Fruit fly (Drosophila melanogaster) whole organism, prepupa: ENCODE results near the gene EMC10.

Experiments used
- CG10669 ChIP-seq: fragments of 200-800 bp; sonication (Bioruptor generic); optimal IDR thresholded peaks from 3 replicates; lab custom pipeline; 2018; ENCODE audit warnings: missing biosample characterization, mild to moderate bottlenecking, missing genetic modification characterization, moderate library complexity
- CG11294 ChIP-seq: fragments of 200-800 bp; sonication (Bioruptor generic); IDR thresholded peaks from 2 replicates; pipeline ENCODE4 v1.3.6; 2022; ENCODE audit warnings: missing biosample characterization, missing genetic modification characterization
- CG11762 ChIP-seq: fragments of 200-800 bp; sonication (Bioruptor generic); optimal IDR thresholded peaks from 3 replicates; lab custom pipeline; 2016; ENCODE audit warnings: missing biosample characterization, missing genetic modification characterization; ENCODE audit not compliant: insufficient read depth
- CG11902 ChIP-seq: fragments of 200-800 bp; sonication (Bioruptor generic); optimal IDR thresholded peaks from 3 replicates; lab custom pipeline; 2016; ENCODE audit warnings: missing biosample characterization, missing genetic modification characterization
- CG15336 ChIP-seq: fragments of 200-800 bp; sonication (Bioruptor generic); IDR thresholded peaks from 2 replicates; pipeline ENCODE4 v1.3.6; 2022; ENCODE audit warnings: missing biosample characterization, missing genetic modification characterization
- CG1621 ChIP-seq: fragments of 200-800 bp; sonication (Bioruptor generic); optimal IDR thresholded peaks from 3 replicates; lab custom pipeline; 2018; ENCODE audit warnings: missing biosample characterization, mild to moderate bottlenecking, missing genetic modification characterization
- CG16779 ChIP-seq: fragments of 200-800 bp; sonication (Bioruptor generic); optimal IDR thresholded peaks from 3 replicates; lab custom pipeline; 2017; ENCODE audit warnings: missing biosample characterization, mild to moderate bottlenecking, missing genetic modification characterization
- CG3032 ChIP-seq: fragments of 200-800 bp; optimal IDR thresholded peaks from 2 replicates; lab custom pipeline; 2019; ENCODE audit warnings: missing biosample characterization, mild to moderate bottlenecking, missing genetic modification characterization, moderate library complexity
- CG31627 ChIP-seq: fragments of 200-800 bp; sonication (Bioruptor generic); optimal IDR thresholded peaks from 3 replicates; lab custom pipeline; 2016; ENCODE audit warnings: missing biosample characterization, missing genetic modification characterization
- CG32006 ChIP-seq: fragments of 200-800 bp; sonication (Bioruptor generic); optimal IDR thresholded peaks from 3 replicates; lab custom pipeline; 2017; ENCODE audit warnings: missing biosample characterization, mild to moderate bottlenecking, missing genetic modification characterization
- CG34406 ChIP-seq: fragments of 200-800 bp; sonication (Bioruptor generic); optimal IDR thresholded peaks from 3 replicates; lab custom pipeline; 2016; ENCODE audit warnings: missing biosample characterization, missing genetic modification characterization
- CG3919 ChIP-seq: fragments of 200-800 bp; sonication (Bioruptor generic); optimal IDR thresholded peaks from 3 replicates; lab custom pipeline; 2016; ENCODE audit warnings: missing biosample characterization, missing genetic modification characterization
- CG4318 ChIP-seq: fragments of 200-800 bp; sonication (Bioruptor generic); optimal IDR thresholded peaks from 3 replicates; lab custom pipeline; 2017; ENCODE audit warnings: missing biosample characterization, mild to moderate bottlenecking, missing genetic modification characterization
- CG6792 ChIP-seq: fragments of 200-800 bp; sonication (Bioruptor generic); optimal IDR thresholded peaks from 3 replicates; lab custom pipeline; 2016; ENCODE audit warnings: missing biosample characterization, missing genetic modification characterization
- CG6808 ChIP-seq: fragments of 200-800 bp; sonication (Bioruptor generic); optimal IDR thresholded peaks from 3 replicates; lab custom pipeline; 2017; ENCODE audit warnings: missing biosample characterization, missing genetic modification characterization, mild to moderate bottlenecking, moderate library complexity, missing genetic modification reagents
- CG6854 ChIP-seq: fragments of 200-800 bp; sonication (Bioruptor generic); optimal IDR thresholded peaks from 2 replicates; lab custom pipeline; 2017; ENCODE audit warnings: missing biosample characterization, mild to moderate bottlenecking, missing genetic modification characterization
- CG7368 ChIP-seq: fragments of 200-800 bp; sonication (Bioruptor generic); optimal IDR thresholded peaks from 3 replicates; lab custom pipeline; 2016; ENCODE audit warnings: missing biosample characterization, missing genetic modification characterization
- CG8119 ChIP-seq: fragments of 200-800 bp; sonication (Bioruptor generic); IDR thresholded peaks from 3 replicates; pipeline ENCODE4 v1.3.6; 2022; ENCODE audit warnings: missing biosample characterization, missing genetic modification characterization
- CG8632 ChIP-seq: fragments of 200-800 bp; sonication (Bioruptor generic); optimal IDR thresholded peaks from 3 replicates; lab custom pipeline; 2016; ENCODE audit warnings: missing biosample characterization, missing genetic modification characterization
- CG9139 ChIP-seq: fragments of 200-800 bp; sonication (Bioruptor generic); optimal IDR thresholded peaks from 3 replicates; lab custom pipeline; 2017; ENCODE audit warnings: missing biosample characterization, mild to moderate bottlenecking, missing genetic modification characterization
- Eip93F ChIP-seq: fragments of 200-800 bp; sonication (Bioruptor generic); optimal IDR thresholded peaks from 2 replicates; lab custom pipeline; 2016; ENCODE audit warnings: missing biosample characterization, mild to moderate bottlenecking, missing genetic modification characterization
- Ets21C ChIP-seq: fragments of 200-800 bp; sonication (Bioruptor generic); optimal IDR thresholded peaks from 3 replicates; lab custom pipeline; 2016; ENCODE audit warnings: missing biosample characterization, missing genetic modification characterization
- Gug ChIP-seq: fragments of 200-800 bp; sonication (Bioruptor generic); IDR thresholded peaks from 2 replicates; pipeline ENCODE4 v1.3.6; 2022; ENCODE audit warnings: missing biosample characterization, missing genetic modification characterization
- Hr39 ChIP-seq: fragments of 200-800 bp; sonication (Bioruptor generic); optimal IDR thresholded peaks from 2 replicates; lab custom pipeline; 2016; ENCODE audit warnings: missing biosample characterization, missing genetic modification characterization
- Lpt ChIP-seq: fragments of 200-800 bp; sonication (Bioruptor generic); optimal IDR thresholded peaks from 3 replicates; lab custom pipeline; 2016; ENCODE audit warnings: missing biosample characterization, missing genetic modification characterization
- Smox ChIP-seq: fragments of 200-800 bp; sonication (Bioruptor generic); optimal IDR thresholded peaks from 3 replicates; lab custom pipeline; 2016; ENCODE audit warnings: missing biosample characterization, missing genetic modification characterization
- Sox102F ChIP-seq: fragments of 200-800 bp; sonication (Bioruptor generic); optimal IDR thresholded peaks from 2 replicates; lab custom pipeline; 2016; ENCODE audit warnings: missing biosample characterization, mild to moderate bottlenecking, missing genetic modification characterization
- Sox14 ChIP-seq: fragments of 200-800 bp; sonication (Bioruptor generic); optimal IDR thresholded peaks from 3 replicates; lab custom pipeline; 2016; ENCODE audit warnings: missing biosample characterization, missing genetic modification characterization
- Sox15 ChIP-seq: fragments of 200-800 bp; sonication (Bioruptor generic); optimal IDR thresholded peaks from 3 replicates; lab custom pipeline; 2016; ENCODE audit warnings: missing biosample characterization, missing genetic modification characterization
- achi ChIP-seq: fragments of 200-800 bp; sonication (Bioruptor generic); optimal IDR thresholded peaks from 3 replicates; lab custom pipeline; 2016; ENCODE audit warnings: missing biosample characterization, missing genetic modification characterization
- cyc ChIP-seq: fragments of 200-800 bp; sonication (Bioruptor generic); optimal IDR thresholded peaks from 3 replicates; lab custom pipeline; 2016; ENCODE audit warnings: missing biosample characterization, missing genetic modification characterization
- dac ChIP-seq: fragments of 200-800 bp; sonication (Bioruptor generic); optimal IDR thresholded peaks from 2 replicates; lab custom pipeline; 2017; ENCODE audit warnings: missing biosample characterization, mild to moderate bottlenecking, missing genetic modification characterization
- dsx ChIP-seq: fragments of 200-800 bp; optimal IDR thresholded peaks from 3 replicates; lab custom pipeline; 2019; ENCODE audit warnings: missing biosample characterization, mild to moderate bottlenecking, missing genetic modification characterization, moderate library complexity; ENCODE audit not compliant: poor library complexity, severe bottlenecking
- fd59A ChIP-seq: fragments of 200-800 bp; sonication (Bioruptor generic); optimal IDR thresholded peaks from 2 replicates; lab custom pipeline; 2017; ENCODE audit warnings: missing biosample characterization, mild to moderate bottlenecking, missing genetic modification characterization, missing genetic modification reagents
- fkh ChIP-seq: fragments of 200-800 bp; sonication (Bioruptor generic); optimal IDR thresholded peaks from 3 replicates; lab custom pipeline; 2017; ENCODE audit warnings: missing biosample characterization, mild to moderate bottlenecking, missing genetic modification characterization, moderate library complexity
- lz ChIP-seq: fragments of 200-800 bp; sonication (Bioruptor generic); optimal IDR thresholded peaks from 3 replicates; lab custom pipeline; 2016; ENCODE audit warnings: missing biosample characterization, missing genetic modification characterization
- pdm3 ChIP-seq: fragments of 200-800 bp; sonication (Bioruptor generic); optimal IDR thresholded peaks from 3 replicates; lab custom pipeline; 2016; ENCODE audit warnings: missing biosample characterization, missing genetic modification characterization
- ss ChIP-seq, 2 experiments: fragments of 200-800 bp; sonication (Bioruptor generic); optimal IDR thresholded peaks; 2 replicates in 1 of 2; 3 replicates in 1 of 2; lab custom pipeline; 2017 to 2018; ENCODE audit warnings: mild to moderate bottlenecking in 2 of 2, missing biosample characterization in 2 of 2, missing genetic modification characterization in 2 of 2, moderate library complexity in 1 of 2
- topi ChIP-seq: fragments of 200-800 bp; sonication (Bioruptor generic); optimal IDR thresholded peaks from 3 replicates; lab custom pipeline; 2016; ENCODE audit warnings: missing biosample characterization, missing genetic modification characterization
- vri ChIP-seq: fragments of 200-800 bp; sonication (Bioruptor generic); optimal IDR thresholded peaks from 3 replicates; lab custom pipeline; 2016; ENCODE audit warnings: missing biosample characterization, mild to moderate bottlenecking, missing genetic modification characterization

EMC10 gene

DNA sequence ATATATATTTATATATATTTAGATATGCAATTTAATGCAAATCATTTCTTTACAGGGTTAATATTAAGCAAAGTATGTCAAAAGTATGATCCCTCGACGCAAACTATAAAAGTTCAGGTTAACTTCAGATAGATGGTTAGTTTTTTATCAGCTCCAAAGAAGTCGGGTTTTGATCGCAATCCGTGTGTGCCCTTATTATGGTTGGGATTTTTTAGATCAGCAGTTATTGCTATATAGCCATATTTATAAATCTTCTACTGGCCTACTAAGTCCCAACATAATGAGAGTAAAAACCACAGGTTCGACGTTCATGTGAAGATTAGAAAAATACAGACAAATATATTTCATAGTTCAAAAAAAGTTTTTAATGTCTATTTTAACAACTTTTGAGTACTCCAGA, at the start of gene EMC10:
Gene EMC10, plus strand, starts transcription at position 301 of the 400 bp plus-strand sequence.
- TF ChIP-seq CG6792 (GFP tag; lab: Kevin White, UChicago): no peak
- TF ChIP-seq CG3032 (tag; lab: Kevin White, UChicago): no peak
- no peak for TF ChIP-seq CG4318
- no peak for TF ChIP-seq Gug (GFP tag; lab: Robert Waterston, UW)
- no peak for TF ChIP-seq lz (GFP tag; lab: Kevin White, UChicago)
- TF ChIP-seq fkh (GFP tag; lab: Kevin White, UChicago): no peak
- TF ChIP-seq cyc (GFP tag; lab: Kevin White, UChicago): no peak
- TF ChIP-seq pdm3: no peak
- no peak for TF ChIP-seq dac (GFP tag; lab: Kevin White, UChicago)
- no peak for TF ChIP-seq achi (GFP tag; lab: Kevin White, UChicago)
- TF ChIP-seq Eip93F (GFP tag; lab: Kevin White, UChicago): no peak
- TF ChIP-seq CG11902 (GFP tag; lab: Kevin White, UChicago): no peak
- TF ChIP-seq CG15336 (GFP tag; lab: Robert Waterston, UW): no peak
- no peak for TF ChIP-seq Sox15 (GFP tag; lab: Kevin White, UChicago)
- TF ChIP-seq CG1621: no peak
- TF ChIP-seq ss (GFP tag; optimal IDR thresholded peaks at IDR 0.05; lab: Kevin White, UChicago): no peak
- TF ChIP-seq Hr39 (GFP tag; lab: Kevin White, UChicago): no peak
- no peak for TF ChIP-seq Sox102F (GFP tag; lab: Kevin White, UChicago)

DNA sequence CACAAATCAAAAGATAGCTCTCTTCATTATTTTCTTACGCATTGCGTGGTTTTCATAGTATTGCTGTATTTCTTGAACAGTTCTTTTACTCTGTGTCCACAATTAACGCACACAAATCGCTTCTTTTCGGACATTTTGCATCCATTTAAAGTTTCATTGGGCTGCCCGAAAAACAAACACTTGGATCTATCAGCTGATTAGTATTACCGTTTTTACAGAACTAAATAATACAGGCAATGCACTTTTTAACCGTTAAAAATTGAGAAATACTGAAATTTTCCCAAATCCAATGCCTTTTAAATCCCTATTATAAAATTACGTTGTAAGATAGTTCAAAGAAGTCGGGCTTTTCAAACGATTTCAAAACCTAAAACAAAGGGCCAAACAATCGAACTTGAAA, 44.8 kb upstream of the EMC10 start, which contains the start of gene Arv1:
Gene Arv1, minus strand, starts transcription at position 226 of the 400 bp plus-strand sequence.
- TF ChIP-seq CG31627 (GFP tag; lab: Kevin White, UChicago) (no peak), Smox (no peak), CG15336 (GFP tag; lab: Robert Waterston, UW) (no peak), CG6854 (no peak), lz (GFP tag; lab: Kevin White, UChicago) (no peak), CG6808 (GFP tag; lab: Kevin White, UChicago) (no peak), CG3032 (tag; lab: Kevin White, UChicago) (no peak), CG34406 (GFP tag; lab: Kevin White, UChicago) (no peak), Eip93F (GFP tag; lab: Kevin White, UChicago) (no peak), CG8632 (GFP tag; lab: Kevin White, UChicago) (no peak)

DNA sequence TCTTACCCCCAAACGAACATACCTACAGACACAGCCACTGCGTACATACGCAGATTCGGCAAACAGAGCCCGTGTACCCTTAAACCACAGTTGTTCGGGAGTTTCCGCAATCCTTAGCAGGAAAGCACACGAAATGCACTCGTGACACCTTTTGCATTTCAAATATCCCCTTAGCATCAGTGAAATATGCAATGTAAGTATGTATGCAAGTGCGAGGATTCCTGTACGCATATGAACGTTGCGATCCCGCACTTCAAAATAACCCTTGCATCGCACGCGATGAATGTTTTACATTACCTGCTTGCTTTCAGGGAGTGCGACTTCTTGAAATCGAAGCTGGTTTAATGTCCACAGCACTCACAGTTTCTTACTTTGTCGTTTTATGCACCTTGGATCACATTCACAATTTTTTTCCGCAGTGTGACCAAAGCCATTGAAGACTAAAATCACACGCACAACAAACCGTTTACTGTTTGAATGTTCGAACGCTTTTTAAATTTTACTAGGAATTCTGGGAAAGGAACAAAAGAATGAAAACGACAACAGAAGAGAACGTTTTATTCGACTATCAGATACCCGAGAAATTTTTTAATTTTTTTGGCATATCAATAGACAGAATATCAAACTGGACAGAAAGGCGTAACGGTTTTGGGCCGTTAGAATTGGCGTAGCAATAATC, 40.5 kb upstream of the EMC10 start, which contains the start of gene Mkrn1:
Gene Mkrn1, minus strand, starts transcription at position 444 of the 679 bp plus-strand sequence.
- TF ChIP-seq CG8632 (GFP tag; lab: Kevin White, UChicago): no peak
- no peak for TF ChIP-seq CG11294 (GFP tag; lab: Robert Waterston, UW)
- no peak for TF ChIP-seq CG6808 (GFP tag; lab: Kevin White, UChicago)
- TF ChIP-seq CG7368 (GFP tag; lab: Kevin White, UChicago): no peak
- no peak for TF ChIP-seq fd59A (GFP tag; lab: Kevin White, UChicago)
- no peak for TF ChIP-seq CG1621
- TF ChIP-seq dsx (GFP tag; lab: Kevin White, UChicago): peak; percentile 81
- no peak for TF ChIP-seq CG32006 (GFP tag; lab: Kevin White, UChicago)
- TF ChIP-seq CG10669 (GFP tag; lab: Kevin White, UChicago): no peak
- no peak for TF ChIP-seq ss (GFP tag; optimal IDR thresholded peaks at IDR 0.05; lab: Kevin White, UChicago)
- no peak for TF ChIP-seq CG4318
- peak; percentile 23 for TF ChIP-seq CG6854
- no peak for TF ChIP-seq Ets21C (GFP tag; lab: Kevin White, UChicago)
- no peak for TF ChIP-seq topi

DNA sequence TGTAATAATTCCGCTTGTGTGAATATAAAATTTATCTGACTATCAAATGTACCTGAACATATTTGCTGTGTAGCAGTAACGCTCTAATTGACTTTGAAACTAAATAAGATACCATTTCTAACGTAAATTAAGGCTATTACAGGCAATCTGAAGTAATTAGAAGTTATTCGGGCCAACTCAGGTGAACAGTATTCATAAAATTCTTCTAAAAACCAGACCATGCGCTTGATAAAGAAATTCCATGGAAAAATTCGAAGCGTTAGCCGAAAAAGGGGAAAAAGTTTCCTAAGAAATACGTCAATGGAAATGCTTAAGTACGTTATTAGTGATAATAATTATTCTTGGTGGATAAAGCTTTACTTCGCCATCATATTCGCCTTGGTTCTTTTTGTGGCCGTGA, 39.6 kb upstream of the EMC10 start, which contains the start of gene ppk5:
Gene ppk5, plus strand, starts transcription at position 301 of the 400 bp plus-strand sequence.
- no peak for TF ChIP-seq Smox
- no peak for TF ChIP-seq CG11762 (GFP tag; lab: Kevin White, UChicago)
- no peak for TF ChIP-seq CG34406 (GFP tag; lab: Kevin White, UChicago)
- TF ChIP-seq Lpt (GFP tag; lab: Kevin White, UChicago): no peak
- TF ChIP-seq CG1621: no peak
- no peak for TF ChIP-seq cyc (GFP tag; lab: Kevin White, UChicago)
- TF ChIP-seq CG16779 (tag; lab: Kevin White, UChicago): no peak
- no peak for TF ChIP-seq CG6854
- TF ChIP-seq vri (GFP tag; lab: Kevin White, UChicago): no peak
- TF ChIP-seq topi: no peak
- TF ChIP-seq Hr39 (GFP tag; lab: Kevin White, UChicago): no peak
- no peak for TF ChIP-seq Sox14 (GFP tag; lab: Kevin White, UChicago)
- no peak for TF ChIP-seq ss (GFP tag; optimal IDR thresholded peaks at IDR 0.05; lab: Kevin White, UChicago)
- no peak for TF ChIP-seq CG8119 (GFP tag; lab: Robert Waterston, UW)
- TF ChIP-seq CG9139 (GFP tag; lab: Kevin White, UChicago): no peak
- no peak for TF ChIP-seq CG3919
